Worm (Caenorhabditis elegans) whole organism, L4/young adult: ENCODE data around the gene cnc-8.

Experiments used
- W03F9.2 ChIP-seq: fragments of 150-350 bp; optimal IDR thresholded peaks from 2 replicates; lab custom pipeline; 2014; ENCODE audit warnings: missing biosample characterization, missing genetic modification characterization
- dao-5 ChIP-seq: sonication (generic microtip); optimal IDR thresholded peaks from 2 replicates; lab custom pipeline; 2016; ENCODE audit warnings: missing genotype, missing genetic modification characterization, moderate library complexity, missing compliant biosample characterization
- him-1 ChIP-seq: sonication (generic microtip); optimal IDR thresholded peaks from 2 replicates; lab custom pipeline; 2016; ENCODE audit warnings: missing genotype, missing genetic modification reagents, missing genetic modification characterization, missing compliant biosample characterization

Gene cnc-8

ce11 chrX:10310366-10310765 lies 4.0 kb downstream of the cnc-8 start, which contains the start of gene F41E7.6:
F41E7.6 (minus strand) TSS chrX:10310466.
- TF ChIP-seq dao-5 (tag; lab: Kevin White, UChicago) (no peak), W03F9.2 (tag; lab: Kevin White, UChicago) (no peak), him-1 (tag; lab: Kevin White, UChicago) (no peak)

ce11 chrX:10315905-10316304 lies 9.5 kb downstream of the cnc-8 start, which contains the start of gene F41E7.9:
F41E7.9 (minus strand) TSS chrX:10316005.
- TF ChIP-seq dao-5 (tag; lab: Kevin White, UChicago): no peak
- no peak for TF ChIP-seq him-1 (tag; lab: Kevin White, UChicago)
- TF ChIP-seq W03F9.2 (tag; lab: Kevin White, UChicago): no peak

ce11 chrX:10317565-10317964 lies 11.2 kb downstream of the cnc-8 start, which contains the start of gene R07E3.6:
R07E3.6 (plus strand) TSS chrX:10317722.
- TF ChIP-seq him-1 (tag; lab: Kevin White, UChicago): no peak
- TF ChIP-seq dao-5 (tag; lab: Kevin White, UChicago): no peak
- no peak for TF ChIP-seq W03F9.2 (tag; lab: Kevin White, UChicago)

ce11 chrX:10318437-10318836 lies 12.0 kb downstream of the cnc-8 start:
- no peak for TF ChIP-seq him-1 (tag; lab: Kevin White, UChicago)
- TF ChIP-seq dao-5 (tag; lab: Kevin White, UChicago): no peak
- TF ChIP-seq W03F9.2 (tag; lab: Kevin White, UChicago): no peak

- no peak for TF ChIP-seq dao-5 (tag; lab: Kevin White, UChicago)
- no peak for TF ChIP-seq him-1 (tag; lab: Kevin White, UChicago)
Measured at ce11 chrX:10319653-10320052, 13.3 kb downstream of the cnc-8 start.

- TF ChIP-seq him-1 (tag; lab: Kevin White, UChicago) (no peak), W03F9.2 (tag; lab: Kevin White, UChicago) (no peak), dao-5 (tag; lab: Kevin White, UChicago) (no peak)
Measured at ce11 chrX:10321401-10321800, 15.0 kb downstream of the cnc-8 start.

- TF ChIP-seq W03F9.2 (tag; lab: Kevin White, UChicago): no peak
- no peak for TF ChIP-seq dao-5 (tag; lab: Kevin White, UChicago)
- TF ChIP-seq him-1 (tag; lab: Kevin White, UChicago): no peak
Measured at ce11 chrX:10327323-10328022, 21.1 kb downstream of the cnc-8 start, which contains the start of gene acl-5. acl-5 (minus strand) TSS chrX:10327456.

- no peak for TF ChIP-seq W03F9.2 (tag; lab: Kevin White, UChicago)
- TF ChIP-seq him-1 (tag; lab: Kevin White, UChicago): no peak
- TF ChIP-seq dao-5 (tag; lab: Kevin White, UChicago): no peak
Measured at ce11 chrX:10332035-10332614, 25.7 kb downstream of the cnc-8 start.

- TF ChIP-seq W03F9.2 (tag; lab: Kevin White, UChicago): no peak
- TF ChIP-seq dao-5 (tag; lab: Kevin White, UChicago): no peak
- no peak for TF ChIP-seq him-1 (tag; lab: Kevin White, UChicago)
Measured at ce11 chrX:10333301-10333854, 27.0 kb downstream of the cnc-8 start, which contains the start of gene R07E3.4. R07E3.4 (minus strand) TSS chrX:10333351.

ce11 chrX:10336138-10336537 lies 29.7 kb downstream of the cnc-8 start, which contains the start of gene idpa-3:
idpa-3 (plus strand) TSS chrX:10336438.
- TF ChIP-seq him-1 (tag; lab: Kevin White, UChicago) (no peak), W03F9.2 (tag; lab: Kevin White, UChicago) (no peak), dao-5 (tag; lab: Kevin White, UChicago) (no peak)

- TF ChIP-seq him-1 (tag; lab: Kevin White, UChicago): no peak
- TF ChIP-seq W03F9.2 (tag; lab: Kevin White, UChicago): no peak
- no peak for TF ChIP-seq dao-5 (tag; lab: Kevin White, UChicago)
Measured at ce11 chrX:10336592-10336991, 30.2 kb downstream of the cnc-8 start.

ce11 chrX:10338100-10338499 lies 31.7 kb downstream of the cnc-8 start, which contains the start of gene cut-5:
cut-5 (minus strand) TSS chrX:10338200.
- TF ChIP-seq him-1 (tag; lab: Kevin White, UChicago) (no peak), W03F9.2 (tag; lab: Kevin White, UChicago) (no peak), dao-5 (tag; lab: Kevin White, UChicago) (no peak)

ce11 chrX:10338761-10339160 lies 32.4 kb downstream of the cnc-8 start:
- TF ChIP-seq him-1 (tag; lab: Kevin White, UChicago) (no peak), W03F9.2 (tag; lab: Kevin White, UChicago) (no peak), dao-5 (tag; lab: Kevin White, UChicago) (no peak)
